Fruit fly (Drosophila melanogaster) whole organism, embryonic: ENCODE results near the gene CG34327.

Source experiments
- ATbp ChIP-seq: fragments of 200-800 bp; sonication (Bioruptor generic); optimal IDR thresholded peaks from 2 replicates; lab custom pipeline; 2017; ENCODE audit warnings: missing biosample characterization, mild to moderate bottlenecking, missing genetic modification characterization, missing genetic modification reagents
- CG10209 ChIP-seq: fragments of 200-800 bp; sonication (Bioruptor generic); optimal IDR thresholded peaks from 3 replicates; lab custom pipeline; 2017; ENCODE audit warnings: missing biosample characterization, mild to moderate bottlenecking, missing genetic modification characterization, missing genetic modification reagents
- CG1024 ChIP-seq: fragments of 200-800 bp; sonication (Bioruptor generic); IDR thresholded peaks from 2 replicates; pipeline ENCODE4 v1.3.6; 2022; ENCODE audit warnings: missing biosample characterization, missing genetic modification characterization
- CG11560 ChIP-seq: fragments of 200-800 bp; sonication (Bioruptor generic); IDR thresholded peaks from 3 replicates; pipeline ENCODE4 v1.3.6; 2022; ENCODE audit warnings: missing biosample characterization, missing genetic modification characterization
- CG1233 ChIP-seq: fragments of 200-800 bp; sonication (Bioruptor generic); optimal IDR thresholded peaks from 4 replicates; lab custom pipeline; 2018; ENCODE audit warnings: missing biosample characterization, mild to moderate bottlenecking, missing genetic modification characterization
- CG12769 ChIP-seq: fragments of 200-800 bp; sonication (Bioruptor generic); optimal IDR thresholded peaks from 2 replicates; lab custom pipeline; 2019; ENCODE audit warnings: missing biosample characterization, mild to moderate bottlenecking, missing genetic modification characterization, moderate library complexity
- CG14050 ChIP-seq: fragments of 200-800 bp; sonication (Bioruptor generic); IDR thresholded peaks from 3 replicates; pipeline ENCODE4 v1.3.6; 2022; ENCODE audit warnings: missing biosample characterization, missing genetic modification characterization
- CG17186 ChIP-seq: fragments of 200-800 bp; sonication (Bioruptor generic); optimal IDR thresholded peaks from 3 replicates; lab custom pipeline; 2017; ENCODE audit warnings: missing biosample characterization, missing genetic modification reagents, missing genetic modification characterization
- CG2712 ChIP-seq: fragments of 200-800 bp; optimal IDR thresholded peaks from 3 replicates; lab custom pipeline; 2019; ENCODE audit warnings: missing biosample characterization, mild to moderate bottlenecking, missing genetic modification characterization, moderate library complexity
- CG2875 ChIP-seq: fragments of 200-800 bp; sonication (Bioruptor generic); optimal IDR thresholded peaks from 2 replicates; lab custom pipeline; 2017; ENCODE audit warnings: missing biosample characterization, mild to moderate bottlenecking, missing genetic modification characterization, missing genetic modification reagents
- CG2889 ChIP-seq: fragments of 200-800 bp; sonication (Bioruptor generic); IDR thresholded peaks from 3 replicates; pipeline ENCODE4 v1.3.6; 2022; ENCODE audit warnings: missing biosample characterization, missing genetic modification characterization
- CG30403 ChIP-seq: fragments of 200-800 bp; sonication (Bioruptor generic); optimal IDR thresholded peaks from 3 replicates; lab custom pipeline; 2016; ENCODE audit warnings: missing biosample characterization, missing genetic modification characterization
- CG31388 ChIP-seq: fragments of 200-800 bp; sonication (Bioruptor generic); optimal IDR thresholded peaks from 2 replicates; lab custom pipeline; 2016; ENCODE audit warnings: missing biosample characterization, missing genetic modification characterization
- CG4282 ChIP-seq: fragments of 200-800 bp; sonication (Bioruptor generic); optimal IDR thresholded peaks from 2 replicates; lab custom pipeline; 2016; ENCODE audit warnings: missing biosample characterization, missing genetic modification characterization
- CG4360 ChIP-seq: fragments of 200-800 bp; sonication (Bioruptor generic); IDR thresholded peaks from 2 replicates; pipeline ENCODE4 v1.3.6; 2022; ENCODE audit warnings: missing biosample characterization, missing genetic modification characterization
- CG5953 ChIP-seq: fragments of 200-800 bp; sonication (Bioruptor generic); IDR thresholded peaks from 2 replicates; pipeline ENCODE4 v1.3.6; 2022; ENCODE audit warnings: missing biosample characterization, missing genetic modification characterization
- CG6683 ChIP-seq: fragments of 200-800 bp; sonication (Bioruptor generic); optimal IDR thresholded peaks from 2 replicates; lab custom pipeline; 2017; ENCODE audit warnings: missing biosample characterization, mild to moderate bottlenecking, missing genetic modification characterization, missing genetic modification reagents
- CG7928 ChIP-seq: fragments of 200-800 bp; sonication (Bioruptor generic); optimal IDR thresholded peaks from 2 replicates; lab custom pipeline; 2017; ENCODE audit warnings: missing biosample characterization, mild to moderate bottlenecking, missing genetic modification characterization
- CG8089 ChIP-seq: fragments of 200-800 bp; sonication (Bioruptor generic); optimal IDR thresholded peaks from 3 replicates; lab custom pipeline; 2016; ENCODE audit warnings: missing biosample characterization, missing genetic modification characterization
- CG9609 ChIP-seq: fragments of 200-800 bp; sonication (Bioruptor generic); optimal IDR thresholded peaks from 3 replicates; lab custom pipeline; 2016; ENCODE audit warnings: missing biosample characterization, missing genetic modification characterization
- CG9817 ChIP-seq: fragments of 200-800 bp; sonication (Bioruptor generic); optimal IDR thresholded peaks from 2 replicates; lab custom pipeline; 2018; ENCODE audit warnings: missing biosample characterization, mild to moderate bottlenecking, missing genetic modification characterization, moderate library complexity
- CG9932 ChIP-seq: fragments of 200-800 bp; sonication (Bioruptor generic); IDR thresholded peaks from 2 replicates; pipeline ENCODE4 v1.3.6; 2022; ENCODE audit warnings: missing biosample characterization, missing genetic modification characterization
- Camta ChIP-seq: fragments of 200-800 bp; sonication (Bioruptor generic); optimal IDR thresholded peaks from 2 replicates; lab custom pipeline; 2016; ENCODE audit warnings: missing biosample characterization, missing genetic modification characterization
- CrebB ChIP-seq: fragments of 200-800 bp; sonication (Bioruptor generic); optimal IDR thresholded peaks from 3 replicates; lab custom pipeline; 2018; ENCODE audit warnings: missing biosample characterization, mild to moderate bottlenecking, missing genetic modification characterization
- Dad ChIP-seq: fragments of 200-800 bp; sonication (Bioruptor generic); optimal IDR thresholded peaks from 3 replicates; lab custom pipeline; 2016; ENCODE audit warnings: missing biosample characterization, missing genetic modification characterization
- Gug ChIP-seq: fragments of 200-800 bp; sonication (Bioruptor generic); IDR thresholded peaks from 4 replicates; pipeline ENCODE4 v1.3.6; 2022; ENCODE audit warnings: missing biosample characterization, missing genetic modification characterization
- H15 ChIP-seq: fragments of 200-800 bp; sonication (Bioruptor generic); IDR thresholded peaks from 3 replicates; pipeline ENCODE4 v1.3.6; 2022; ENCODE audit warnings: missing biosample characterization, missing genetic modification characterization
- HHEX ChIP-seq: fragments of 200-800 bp; sonication (Bioruptor generic); optimal IDR thresholded peaks from 3 replicates; lab custom pipeline; 2017; ENCODE audit warnings: missing biosample characterization, mild to moderate bottlenecking, missing genetic modification characterization, missing genetic modification reagents
- Hmr ChIP-seq: fragments of 200-800 bp; sonication (Bioruptor generic); optimal IDR thresholded peaks from 3 replicates; lab custom pipeline; 2017; ENCODE audit warnings: mild to moderate bottlenecking, missing biosample characterization, missing genetic modification reagents, missing genetic modification characterization
- Hsf ChIP-seq: fragments of 200-800 bp; sonication (Bioruptor generic); optimal IDR thresholded peaks from 3 replicates; lab custom pipeline; 2016; ENCODE audit warnings: missing biosample characterization, missing genetic modification characterization
- Lim3 ChIP-seq: fragments of 200-800 bp; sonication (Bioruptor generic); IDR thresholded peaks from 2 replicates; pipeline ENCODE4 v1.3.6; 2022; ENCODE audit warnings: missing biosample characterization, missing genetic modification characterization
- Lpt ChIP-seq: fragments of >200 bp; optimal IDR thresholded peaks from 2 replicates; lab custom pipeline; 2018; ENCODE audit warnings: missing biosample characterization, missing genetic modification characterization
- Max ChIP-seq: fragments of 200-800 bp; sonication (Bioruptor generic); optimal IDR thresholded peaks from 2 replicates; lab custom pipeline; 2016; ENCODE audit warnings: missing biosample characterization, mild to moderate bottlenecking, missing genetic modification characterization
- NC2α ChIP-seq: fragments of 200-800 bp; sonication (Bioruptor generic); optimal IDR thresholded peaks from 2 replicates; lab custom pipeline; 2016; ENCODE audit warnings: missing biosample characterization, missing genetic modification characterization
- NC2β ChIP-seq: fragments of 200-800 bp; sonication (Bioruptor generic); optimal IDR thresholded peaks from 2 replicates; lab custom pipeline; 2016; ENCODE audit warnings: missing biosample characterization, missing genetic modification characterization
- NFAT ChIP-seq: fragments of 200-800 bp; sonication (Bioruptor generic); IDR thresholded peaks from 2 replicates; pipeline ENCODE4 v1.3.6; 2022; ENCODE audit warnings: missing biosample characterization, missing genetic modification characterization
- Neu2 ChIP-seq: fragments of 200-800 bp; sonication (Bioruptor generic); optimal IDR thresholded peaks from 3 replicates; lab custom pipeline; 2016; ENCODE audit warnings: missing biosample characterization, missing genetic modification characterization, borderline replicate concordance
- Optix ChIP-seq: fragments of 200-800 bp; sonication (Bioruptor generic); IDR thresholded peaks from 3 replicates; pipeline ENCODE4 v1.3.6; 2022; ENCODE audit warnings: missing biosample characterization, missing genetic modification characterization
- Ssrp ChIP-seq: fragments of 200-800 bp; sonication (Bioruptor generic); optimal IDR thresholded peaks from 2 replicates; lab custom pipeline; 2018; ENCODE audit warnings: missing biosample characterization, mild to moderate bottlenecking, missing genetic modification characterization, moderate library complexity
- abd-A ChIP-seq: fragments of 200-800 bp; sonication (Bioruptor generic); optimal IDR thresholded peaks from 3 replicates; lab custom pipeline; 2019; ENCODE audit warnings: missing biosample characterization, mild to moderate bottlenecking, missing genetic modification characterization, moderate library complexity
- cwo ChIP-seq: fragments of 200-800 bp; sonication (Bioruptor generic); optimal IDR thresholded peaks from 3 replicates; lab custom pipeline; 2017; ENCODE audit warnings: missing biosample characterization, missing genetic modification characterization, mild to moderate bottlenecking, moderate library complexity, missing genetic modification reagents
- gt ChIP-seq: fragments of 200-800 bp; sonication (Bioruptor generic); IDR thresholded peaks from 2 replicates; pipeline ENCODE4 v1.3.6; 2022; ENCODE audit warnings: missing biosample characterization, missing genetic modification characterization
- lilli ChIP-seq: fragments of 200-800 bp; sonication (Bioruptor generic); optimal IDR thresholded peaks from 3 replicates; lab custom pipeline; 2016; ENCODE audit warnings: missing biosample characterization, missing genetic modification characterization
- mld ChIP-seq: fragments of 200-800 bp; sonication (Bioruptor generic); IDR thresholded peaks from 3 replicates; pipeline ENCODE4 v1.3.6; 2022; ENCODE audit warnings: missing biosample characterization, missing genetic modification characterization; ENCODE audit not compliant: partially characterized antibody
- pnt ChIP-seq: fragments of 200-800 bp; sonication (Bioruptor generic); optimal IDR thresholded peaks from 3 replicates; lab custom pipeline; 2016; ENCODE audit warnings: missing biosample characterization, missing genetic modification characterization
- ro ChIP-seq: fragments of 200-800 bp; sonication (Bioruptor generic); IDR thresholded peaks from 2 replicates; pipeline ENCODE4 v1.3.6; 2022; ENCODE audit warnings: missing biosample characterization, missing genetic modification characterization
- row ChIP-seq: fragments of 200-800 bp; sonication (Bioruptor generic); IDR thresholded peaks from 3 replicates; pipeline ENCODE4 v1.3.6; 2022; ENCODE audit warnings: missing biosample characterization, missing genetic modification characterization
- sob ChIP-seq: fragments of 200-800 bp; sonication (Bioruptor generic); IDR thresholded peaks from 2 replicates; pipeline ENCODE4 v1.3.6; 2022; ENCODE audit warnings: missing biosample characterization, missing genetic modification characterization
- toy ChIP-seq: fragments of 200-800 bp; sonication (Bioruptor generic); IDR thresholded peaks from 2 replicates; pipeline ENCODE4 v1.3.6; 2022; ENCODE audit warnings: missing biosample characterization, missing genetic modification characterization
- trh ChIP-seq: fragments of 200-800 bp; sonication (Bioruptor generic); optimal IDR thresholded peaks from 2 replicates; lab custom pipeline; 2016; ENCODE audit warnings: missing biosample characterization, missing genetic modification characterization
- unc-4 ChIP-seq: fragments of 200-800 bp; sonication (Bioruptor generic); IDR thresholded peaks from 2 replicates; pipeline ENCODE4 v1.3.6; 2022; ENCODE audit warnings: missing biosample characterization, missing genetic modification characterization; ENCODE audit not compliant: partially characterized antibody
- zen2 ChIP-seq: fragments of 200-800 bp; sonication (Bioruptor generic); IDR thresholded peaks from 3 replicates; pipeline ENCODE4 v1.3.6; 2022; ENCODE audit warnings: missing biosample characterization, missing genetic modification characterization; ENCODE audit not compliant: partially characterized antibody

The CG34327 gene

dm6 chrX:17178484-17178921 lies 45.1 kb downstream of the CG34327 start (continued):
- TF ChIP-seq gt (GFP tag; lab: Robert Waterston, UW), result peak; percentile 98
- TF ChIP-seq CG11560 (tag; lab: Robert Waterston, UW), result peak; percentile 91
- peak; percentile 96 for TF ChIP-seq Dad (GFP tag; lab: Kevin White, UChicago)
- no peak for TF ChIP-seq CG5953 (GFP tag; lab: Robert Waterston, UW)
- TF ChIP-seq CG31388 (GFP tag; lab: Kevin White, UChicago), result peak; percentile 93
- peak; percentile 98 for TF ChIP-seq CG10209 (GFP tag; lab: Kevin White, UChicago)
- peak; percentile 97 for TF ChIP-seq Max (GFP tag; lab: Kevin White, UChicago)
- TF ChIP-seq H15 (GFP tag; lab: Robert Waterston, UW), result peak; percentile 99
- peak; percentile 99 for TF ChIP-seq CG2712 (tag; lab: Kevin White, UChicago)
- TF ChIP-seq NC2β (GFP tag; lab: Kevin White, UChicago), result no peak
- TF ChIP-seq CG8089 (GFP tag; lab: Kevin White, UChicago), result peak; percentile 90
- TF ChIP-seq abd-A (tag; lab: Kevin White, UChicago), result peak; percentile 65
- TF ChIP-seq CG9609 (GFP tag; lab: Kevin White, UChicago), result no peak
- TF ChIP-seq CG1233 (GFP tag; lab: Kevin White, UChicago), result peak; percentile 96
- TF ChIP-seq CG17186 (GFP tag; lab: Kevin White, UChicago), result peak; percentile 81
- no peak for TF ChIP-seq CG12769
- peak; percentile 79 for TF ChIP-seq Hsf
- peak; percentile 93 for TF ChIP-seq cwo
- TF ChIP-seq HHEX (GFP tag; lab: Kevin White, UChicago), result peak; percentile 96
- TF ChIP-seq toy, result peak; percentile 96
- TF ChIP-seq Lpt (GFP tag; lab: Kevin White, UChicago), result no peak
- TF ChIP-seq mld (GFP tag; lab: Robert Waterston, UW), result no peak
- TF ChIP-seq CG1024, result peak; percentile 96
- TF ChIP-seq CG7928, result peak; percentile 64
- TF ChIP-seq NFAT (GFP tag; lab: Robert Waterston, UW), result peak; percentile 96
- TF ChIP-seq lilli (GFP tag; lab: Kevin White, UChicago), result peak; percentile 96
- TF ChIP-seq NC2α (GFP tag; lab: Kevin White, UChicago), result no peak
- TF ChIP-seq Hmr (GFP tag; lab: Kevin White, UChicago), result no peak
- TF ChIP-seq unc-4 (GFP tag; lab: Robert Waterston, UW), result no peak
- no peak for TF ChIP-seq Ssrp (tag; lab: Kevin White, UChicago)
- TF ChIP-seq ATbp (GFP tag; lab: Kevin White, UChicago), result no peak
- TF ChIP-seq Gug, result peak; percentile 92
- TF ChIP-seq CG6683 (GFP tag; lab: Kevin White, UChicago), result peak; percentile 94
- TF ChIP-seq zen2 (GFP tag; lab: Robert Waterston, UW), result no peak
- 0 out of 3 replicates have a peak, but pooled peaks have one; percentile 63 for TF ChIP-seq Optix (GFP tag; lab: Robert Waterston, UW)
- TF ChIP-seq Camta (GFP tag; lab: Kevin White, UChicago), result peak; percentile 95
- no peak for TF ChIP-seq Lim3
- peak; percentile 73 for TF ChIP-seq CG9932 (GFP tag; lab: Robert Waterston, UW)
- TF ChIP-seq sob (GFP tag; lab: Robert Waterston, UW), result peak; percentile 99
- no peak for TF ChIP-seq row (GFP tag; lab: Robert Waterston, UW)
- peak; percentile 90 for TF ChIP-seq pnt (GFP tag; lab: Kevin White, UChicago)
- no peak for TF ChIP-seq CG2889
- peak; percentile 96 for TF ChIP-seq trh (GFP tag; lab: Kevin White, UChicago)
- TF ChIP-seq CrebB (tag; lab: Kevin White, UChicago), result no peak
- peak; percentile 14 for TF ChIP-seq CG30403 (GFP tag; lab: Kevin White, UChicago)
- TF ChIP-seq CG2875, result no peak
- no peak for TF ChIP-seq CG9817 (tag; lab: Kevin White, UChicago)
- TF ChIP-seq ro (GFP tag; lab: Robert Waterston, UW), result peak; percentile 98
- TF ChIP-seq CG4360 (GFP tag; lab: Robert Waterston, UW), result peak; percentile 88
- peak; percentile 68 for TF ChIP-seq Neu2 (GFP tag; lab: Kevin White, UChicago)
- peak; percentile 95 for TF ChIP-seq CG14050 (GFP tag; lab: Robert Waterston, UW)
- peak; percentile 29 for TF ChIP-seq CG4282 (GFP tag; lab: Kevin White, UChicago)
